Worm (Caenorhabditis elegans): ENCODE measurements around the gene C04G6.6.
A peak's percentile ranks its signal among the peaks of the same experiment; 100 is the strongest.

Gene C04G6.6

DNA sequence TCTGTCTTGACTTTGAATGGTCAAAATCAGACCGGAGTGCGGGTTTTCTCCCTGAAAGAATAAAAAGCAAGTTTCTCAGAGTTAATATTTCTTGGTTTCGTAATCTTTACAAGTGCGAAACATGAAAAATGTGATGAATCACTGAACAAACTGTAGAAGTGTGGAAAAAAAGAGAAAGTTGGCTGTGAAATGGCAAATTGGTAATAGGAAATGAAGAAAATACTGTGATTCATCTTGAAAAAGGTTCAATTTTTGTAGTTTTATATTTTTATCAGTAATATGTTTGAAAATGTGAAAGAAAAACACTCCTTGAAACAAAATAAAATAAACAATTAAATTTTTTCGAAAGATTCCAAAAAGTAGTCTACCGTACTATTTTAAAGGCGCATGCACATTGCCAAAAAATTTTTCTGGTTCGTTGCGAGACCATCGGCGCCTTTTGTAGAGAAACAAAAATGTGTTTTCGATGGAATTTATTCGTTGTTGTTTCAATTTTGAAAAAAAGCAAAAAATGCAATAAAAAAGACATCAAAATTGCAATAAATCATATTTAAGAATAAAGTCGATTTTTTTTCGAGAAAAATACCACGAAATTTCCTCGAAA, 7.8 kb downstream of the C04G6.6 start, which contains the start of gene pld-1:
Gene pld-1, minus strand, starts transcription at position 51 of the 604 bp plus-strand sequence.
- no peak for TF ChIP-seq lin-15B (tag; optimal IDR thresholded peaks at IDR 0.05)
- TF ChIP-seq aly-2 (tag; optimal IDR thresholded peaks at IDR 0.05): no peak
- no peak for TF ChIP-seq snpc-4 (tag; optimal IDR thresholded peaks at IDR 0.05)
- no peak for TF ChIP-seq ceh-9 (tag; optimal IDR thresholded peaks at IDR 0.05)
- TF ChIP-seq skn-1 (tag; optimal IDR thresholded peaks at IDR 0.05): no peak
- no peak for TF ChIP-seq nhr-67 (tag; optimal IDR thresholded peaks at IDR 0.05)
- no peak for TF ChIP-seq mml-1 (tag; optimal IDR thresholded peaks at IDR 0.05)

DNA sequence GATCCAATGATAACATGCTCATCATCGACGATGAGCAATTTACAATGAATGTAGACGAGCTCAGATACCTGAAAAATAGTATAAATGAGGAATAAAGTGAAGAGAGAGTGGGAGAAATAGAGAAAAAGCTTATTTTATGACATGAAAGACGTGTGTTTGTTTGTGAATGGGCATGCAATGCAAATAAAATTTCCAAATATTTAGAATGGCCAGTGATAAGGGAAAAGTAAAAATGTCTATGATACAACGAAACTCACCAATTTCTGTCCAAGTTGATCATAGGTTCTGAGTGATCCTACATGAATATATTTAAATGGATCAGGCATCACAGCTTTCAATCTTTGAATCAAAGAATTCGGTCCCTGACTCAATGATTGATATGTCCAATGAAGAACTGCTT, 13.4 kb downstream of the C04G6.6 start:
- TF ChIP-seq pqm-1 (tag; optimal IDR thresholded peaks at IDR 0.05) (peak; percentile 13), aly-2 (tag; optimal IDR thresholded peaks at IDR 0.05) (no peak), ztf-11 (tag; optimal IDR thresholded peaks at IDR 0.05) (no peak), nhr-67 (tag; optimal IDR thresholded peaks at IDR 0.05) (no peak), nhr-12 (tag; optimal IDR thresholded peaks at IDR 0.05) (no peak), fos-1 (tag; optimal IDR thresholded peaks at IDR 0.05) (no peak), jun-1 (tag; optimal IDR thresholded peaks at IDR 0.05) (no peak), nhr-25 (tag; optimal IDR thresholded peaks at IDR 0.05) (no peak), egl-27 (tag; optimal IDR thresholded peaks at IDR 0.05) (no peak), snpc-4 (tag; optimal IDR thresholded peaks at IDR 0.05) (no peak), elt-2 (tag; optimal IDR thresholded peaks at IDR 0.05) (peak; percentile 88), nhr-43 (tag; optimal IDR thresholded peaks at IDR 0.05; ENCODE audit: poor library complexity, severe bottlenecking) (no peak), egl-5 (tag; optimal IDR thresholded peaks at IDR 0.05) (no peak), pha-4 (tag; optimal IDR thresholded peaks at IDR 0.05) (peak; percentile 52), ztf-4 (tag; optimal IDR thresholded peaks at IDR 0.05) (no peak), ceh-16 (tag; optimal IDR thresholded peaks at IDR 0.05) (no peak), daf-12 (tag; optimal IDR thresholded peaks at IDR 0.05) (no peak), nhr-11 (tag; optimal IDR thresholded peaks at IDR 0.05) (no peak)

DNA sequence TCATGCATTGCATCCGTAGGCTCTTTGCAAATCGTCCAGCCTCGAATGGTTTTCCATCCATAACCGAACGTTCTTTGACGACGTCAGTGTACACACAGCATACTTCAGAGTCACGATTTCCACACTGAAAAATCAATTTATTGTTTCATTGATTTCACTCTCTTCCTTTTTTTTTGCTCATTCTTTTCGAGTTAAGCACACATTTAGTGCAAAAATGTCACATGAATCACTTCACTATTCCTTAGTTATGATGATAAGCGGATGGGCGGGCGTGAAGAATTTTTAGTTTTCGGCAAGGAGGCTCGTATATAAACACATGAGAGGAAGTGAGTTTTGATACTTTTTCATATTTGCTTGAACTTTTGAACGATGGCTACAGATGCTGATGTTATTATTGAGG, 14.1 kb downstream of the C04G6.6 start, which contains the start of gene txt-9:
Gene txt-9, plus strand, starts transcription at position 336 of the 400 bp plus-strand sequence.
- TF ChIP-seq elt-2 (tag; optimal IDR thresholded peaks at IDR 0.05) (peak; percentile 73), pha-4 (tag; optimal IDR thresholded peaks at IDR 0.05) (no peak)

DNA sequence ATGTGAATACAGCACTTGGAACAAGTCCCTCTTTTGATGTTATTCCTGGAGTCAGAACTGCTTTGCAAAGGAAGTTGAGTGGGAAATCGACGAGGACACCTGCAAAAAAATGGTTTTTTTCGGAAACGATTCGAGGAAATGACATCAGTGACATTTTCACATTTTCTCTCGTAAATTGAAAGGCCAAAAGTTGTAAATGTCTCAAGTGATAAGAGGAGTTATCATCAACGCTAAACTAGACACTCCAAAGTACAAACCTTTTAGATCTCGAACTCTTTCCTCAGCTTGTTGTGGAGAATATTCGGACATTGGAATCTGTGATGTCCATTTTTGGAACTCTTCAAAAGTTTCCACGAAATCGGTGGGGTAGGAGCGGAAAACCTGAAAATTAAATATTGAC, 15.3 kb downstream of the C04G6.6 start:
- TF ChIP-seq fkh-10 (GFP tag; optimal IDR thresholded peaks at IDR 0.05) (no peak), nhr-23 (tag; optimal IDR thresholded peaks at IDR 0.05) (no peak), elt-3 (tag; optimal IDR thresholded peaks at IDR 0.05) (no peak), ztf-11 (tag; optimal IDR thresholded peaks at IDR 0.05) (no peak), ZK546.5 (tag; optimal IDR thresholded peaks at IDR 0.05) (no peak), R02D3.7 (tag; optimal IDR thresholded peaks at IDR 0.05) (no peak), elt-1 (tag; optimal IDR thresholded peaks at IDR 0.05) (no peak), elt-2 (tag; optimal IDR thresholded peaks at IDR 0.05) (peak; percentile 79)

DNA sequence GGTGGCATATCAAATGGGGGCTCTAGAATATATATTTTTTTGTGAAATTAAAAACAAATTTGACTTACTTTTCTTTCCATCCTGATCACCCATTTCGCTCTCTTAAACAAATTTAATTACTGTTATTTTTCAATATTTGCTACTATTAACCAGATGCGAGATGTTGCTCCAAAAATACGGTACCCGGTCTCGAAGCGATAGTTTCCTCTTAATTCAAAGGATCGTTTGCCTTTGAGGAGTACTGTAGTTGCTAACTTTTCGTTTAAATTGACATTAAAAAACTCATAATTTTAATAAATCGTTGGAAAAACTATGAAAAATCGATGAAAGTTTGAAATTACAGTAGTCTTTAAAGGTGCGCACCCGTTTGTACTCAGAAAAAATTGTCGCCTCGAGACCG, 16.2 kb downstream of the C04G6.6 start, which contains the start of gene C04G6.4:
Gene C04G6.4, minus strand, starts transcription at position 101 of the 400 bp plus-strand sequence.
- TF ChIP-seq ama-1 (optimal IDR thresholded peaks at IDR 0.05) (no peak), eor-1 (tag; optimal IDR thresholded peaks at IDR 0.05) (no peak), lsy-12 (tag; optimal IDR thresholded peaks at IDR 0.05) (no peak), nhr-12 (tag; optimal IDR thresholded peaks at IDR 0.05) (no peak), ceh-28 (tag; optimal IDR thresholded peaks at IDR 0.05) (no peak)

DNA sequence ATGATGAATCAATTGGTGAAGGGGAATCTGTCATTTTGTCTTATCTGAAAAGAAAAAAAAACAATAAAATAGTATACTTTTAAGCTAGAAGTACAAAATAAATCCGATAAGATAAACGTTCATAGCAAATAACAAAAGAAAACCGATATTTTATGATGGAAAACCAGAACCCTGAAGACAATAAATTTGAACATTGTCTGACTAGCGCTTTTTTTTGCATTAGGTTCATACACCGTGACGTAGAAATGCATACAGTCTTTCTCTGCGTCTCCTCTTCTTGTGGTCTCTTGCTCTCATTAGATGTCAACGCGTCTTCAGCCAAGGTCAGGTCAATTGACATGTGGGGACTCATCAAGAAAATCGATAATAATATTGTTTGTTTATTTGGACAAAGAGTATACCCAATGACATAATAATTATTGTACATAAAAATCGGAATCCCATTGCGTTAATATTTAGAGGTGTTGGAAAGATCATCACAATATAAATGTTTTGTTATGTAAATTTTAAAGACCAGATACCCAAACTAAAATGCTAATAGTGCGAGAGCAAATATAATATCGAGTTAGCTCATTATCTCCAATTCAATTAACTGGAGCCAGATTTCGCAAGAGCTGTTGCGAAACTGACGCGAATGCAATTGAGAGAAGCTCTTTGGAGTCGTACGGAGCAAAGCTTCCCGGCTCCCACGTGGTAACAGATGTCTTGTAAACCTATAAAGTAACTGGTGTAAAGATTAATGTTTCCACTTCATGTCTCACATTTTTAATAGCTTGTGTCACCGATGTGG, 18.2 kb downstream of the C04G6.6 start, which contains the start of gene dsh-2:
Gene dsh-2, minus strand, starts transcription at position 51 of the 790 bp plus-strand sequence.
- TF ChIP-seq elt-3 (tag; optimal IDR thresholded peaks at IDR 0.05): no peak
- peak; percentile 37 for TF ChIP-seq nhr-43 (tag; optimal IDR thresholded peaks at IDR 0.05; ENCODE audit: poor library complexity, severe bottlenecking)
- no peak for TF ChIP-seq sea-2 (GFP tag; optimal IDR thresholded peaks at IDR 0.05)
- TF ChIP-seq nfya-1 (tag; optimal IDR thresholded peaks at IDR 0.05; ENCODE audit: insufficient read depth): peak; percentile 65
- no peak for TF ChIP-seq nhr-12 (tag; optimal IDR thresholded peaks at IDR 0.05)
- TF ChIP-seq fos-1 (tag; optimal IDR thresholded peaks at IDR 0.05): no peak
- no peak for TF ChIP-seq ceh-16 (tag; optimal IDR thresholded peaks at IDR 0.05)
- TF ChIP-seq pha-4 (tag; optimal IDR thresholded peaks at IDR 0.05): peak; percentile 86
- no peak for TF ChIP-seq nhr-11 (tag; optimal IDR thresholded peaks at IDR 0.05)
- TF ChIP-seq aly-2 (tag; optimal IDR thresholded peaks at IDR 0.05): peak; percentile 26
- TF ChIP-seq skn-1 (tag; optimal IDR thresholded peaks at IDR 0.05): no peak
- TF ChIP-seq nhr-23 (tag; optimal IDR thresholded peaks at IDR 0.05): peak; percentile 94
- no peak for TF ChIP-seq mdl-1 (tag; optimal IDR thresholded peaks at IDR 0.05)
- no peak for TF ChIP-seq ztf-11 (tag; optimal IDR thresholded peaks at IDR 0.05)
- no peak for TF ChIP-seq fkh-2 (tag; optimal IDR thresholded peaks at IDR 0.05)
- TF ChIP-seq ceh-9 (tag; optimal IDR thresholded peaks at IDR 0.05): no peak
- no peak for TF ChIP-seq jun-1 (tag; optimal IDR thresholded peaks at IDR 0.05)
- TF ChIP-seq ama-1 (optimal IDR thresholded peaks at IDR 0.05): no peak
- TF ChIP-seq zag-1 (tag; optimal IDR thresholded peaks at IDR 0.05): no peak
- no peak for TF ChIP-seq eor-1 (tag; optimal IDR thresholded peaks at IDR 0.05)
- TF ChIP-seq nhr-67 (tag; optimal IDR thresholded peaks at IDR 0.05): no peak
- TF ChIP-seq lin-39 (tag; optimal IDR thresholded peaks at IDR 0.05): no peak
- peak; percentile 72 for TF ChIP-seq ceh-28 (tag; optimal IDR thresholded peaks at IDR 0.05)
- TF ChIP-seq nhr-77 (tag; optimal IDR thresholded peaks at IDR 0.05): no peak
